Worm (Caenorhabditis elegans) whole organism, late embryonic: ENCODE results near the gene htrl-1.

Source experiments
- ceh-9 ChIP-seq: sonication (generic microtip); optimal IDR thresholded peaks from 2 replicates; lab custom pipeline; 2016; ENCODE audit warnings: mild to moderate bottlenecking, missing genetic modification characterization, inconsistent platforms, missing compliant biosample characterization
- elt-2 ChIP-seq: sonication (generic microtip); optimal IDR thresholded peaks from 2 replicates; lab custom pipeline; 2016; ENCODE audit warnings: missing genetic modification reagents, missing genetic modification characterization, missing compliant biosample characterization
- fkh-10 ChIP-seq: fragments of 150-350 bp; optimal IDR thresholded peaks from 2 replicates; lab custom pipeline; 2014; ENCODE audit warnings: missing biosample characterization, missing genetic modification reagents, missing genetic modification characterization
- lin-11 ChIP-seq: fragments of 200-800 bp; sonication (Bioruptor generic); optimal IDR thresholded peaks from 2 replicates; lab custom pipeline; 2018; ENCODE audit warnings: mild to moderate bottlenecking, missing genetic modification characterization, missing compliant biosample characterization
- unc-55 ChIP-seq: sonication (generic microtip); optimal IDR thresholded peaks from 2 replicates; lab custom pipeline; 2017; ENCODE audit warnings: missing biosample characterization, missing genetic modification reagents, missing genetic modification characterization

ce11 chrV:11445375-11445774 is 50.8 kb downstream of the htrl-1 start:
- TF ChIP-seq fkh-10 = no peak
- no peak for TF ChIP-seq lin-11
- no peak for TF ChIP-seq unc-55 (GFP tag; lab: Kevin White, UChicago)
- TF ChIP-seq ceh-9 (tag; lab: Kevin White, UChicago) = no peak
- TF ChIP-seq elt-2 (tag; lab: Kevin White, UChicago) = no peak
